In the genomic region with DNA sequence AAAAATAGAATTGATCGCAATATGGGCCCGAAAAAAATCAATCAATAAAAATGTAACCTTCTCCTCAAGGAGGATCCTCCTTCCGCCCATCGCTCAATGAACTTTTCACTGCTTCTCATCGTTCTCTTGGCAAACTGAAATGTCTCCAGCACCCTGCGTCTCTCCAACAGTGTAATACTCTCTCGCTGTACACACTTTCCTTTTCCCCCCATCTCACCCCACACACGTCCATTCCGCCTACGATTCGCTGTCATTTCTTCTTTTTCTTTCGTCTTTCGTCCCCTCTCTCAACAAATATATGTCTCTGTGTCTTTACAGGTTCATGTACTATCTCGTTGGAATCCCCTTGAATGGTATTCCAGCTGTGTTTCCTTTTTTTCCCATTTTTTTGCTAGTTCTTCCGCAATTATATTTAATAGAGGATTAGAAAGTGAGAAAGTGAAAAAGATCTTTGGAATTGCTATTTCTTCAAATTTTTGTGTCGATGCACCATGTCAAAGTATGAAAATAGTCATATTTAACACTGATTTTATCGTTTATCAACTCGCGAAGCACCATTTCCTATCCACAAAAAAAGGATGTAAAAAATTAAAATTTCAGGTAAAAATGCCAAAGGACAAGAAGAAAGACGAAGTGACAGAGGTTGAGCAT, we compare ENCODE assay signal across 4 worm cellular contexts.
A peak's percentile ranks its signal among the peaks of the same experiment; 100 is the strongest.
TF ChIP-seq lines count a peak whose summit lies in the region.

rsu-1 (plus strand) TSS at position 601 of the 651 bp plus-strand sequence.

TF ChIP-seq in whole organism, L2 larva, 48 proteins besides CTCF, POLR2A, EP300 and RAD21 (continued from another document):
- TF ChIP-seq nhr-10 (tag; optimal IDR thresholded peaks at IDR 0.05; lab: Kevin White, UChicago): no peak
- TF ChIP-seq lin-39 (tag; optimal IDR thresholded peaks at IDR 0.05; lab: Kevin White, UChicago): no peak
- TF ChIP-seq unc-39 (tag; optimal IDR thresholded peaks at IDR 0.05; lab: Kevin White, UChicago): no peak
- TF ChIP-seq sma-3 (GFP tag; optimal IDR thresholded peaks at IDR 0.05; lab: Kevin White, UChicago): peak; percentile 58
- no peak for TF ChIP-seq nhr-23 (tag; optimal IDR thresholded peaks at IDR 0.05; lab: Kevin White, UChicago)
- TF ChIP-seq nhr-11 (tag; optimal IDR thresholded peaks at IDR 0.05; lab: Kevin White, UChicago): no peak

TF ChIP-seq in whole organism, L4 larva, 104 proteins besides CTCF, POLR2A, EP300 and RAD21 (continued from another document and continues in another):
- TF ChIP-seq dmd-9 (GFP tag; IDR thresholded peaks at IDR 0.05; lab: Robert Waterston, UW): no peak
- peak; percentile 72 for TF ChIP-seq aha-1 (tag; lab: Kevin White, UChicago)
- no peak for TF ChIP-seq snpc-1.2 (GFP tag; IDR thresholded peaks at IDR 0.05; lab: Robert Waterston, UW)
- no peak for TF ChIP-seq lin-29 (GFP tag; IDR thresholded peaks at IDR 0.05; lab: Robert Waterston, UW)
- TF ChIP-seq egl-27 (tag; optimal IDR thresholded peaks at IDR 0.05; lab: Kevin White, UChicago): no peak
- no peak for TF ChIP-seq nhr-111 (GFP tag; optimal IDR thresholded peaks at IDR 0.05; lab: Kevin White, UChicago)
- no peak for TF ChIP-seq egl-43 (GFP tag; IDR thresholded peaks at IDR 0.05; lab: Robert Waterston, UW)
- no peak for TF ChIP-seq F26F4.8 (GFP tag; conservative IDR thresholded peaks at IDR 0.05; lab: Robert Waterston, UW)
- TF ChIP-seq dmd-6 (GFP tag; IDR thresholded peaks at IDR 0.05; lab: Robert Waterston, UW): peak; percentile 63
- TF ChIP-seq dve-1 (tag; optimal IDR thresholded peaks at IDR 0.05; lab: Kevin White, UChicago; ENCODE audit: insufficient read depth): peak; percentile 70
- TF ChIP-seq hlh-30 (tag; optimal IDR thresholded peaks at IDR 0.05; lab: Kevin White, UChicago; ENCODE audit: insufficient read depth): peak; percentile 10
- peak; percentile 84 for TF ChIP-seq hmg-1.1 (GFP tag; IDR thresholded peaks at IDR 0.05; lab: Robert Waterston, UW)
- no peak for TF ChIP-seq tag-97 (GFP tag; IDR thresholded peaks at IDR 0.05; lab: Robert Waterston, UW)
- no peak for TF ChIP-seq aly-2 (tag; optimal IDR thresholded peaks at IDR 0.05; lab: Kevin White, UChicago)
- TF ChIP-seq daf-16 (GFP tag; optimal IDR thresholded peaks at IDR 0.05; lab: Kevin White, UChicago): peak in 1 of 2 experiments; percentile 8
- peak; percentile 49 for TF ChIP-seq daf-16 (tag; optimal IDR thresholded peaks at IDR 0.05; lab: Kevin White, UChicago)
- TF ChIP-seq arid-1 (GFP tag; conservative IDR thresholded peaks at IDR 0.05; lab: Robert Waterston, UW): 0 out of 2 replicates have a peak, but pooled peaks have one; percentile 35
- TF ChIP-seq ceh-44 (GFP tag; IDR thresholded peaks at IDR 0.05; lab: Robert Waterston, UW): no peak
- no peak for TF ChIP-seq nhr-10 (tag; optimal IDR thresholded peaks at IDR 0.05; lab: Kevin White, UChicago)
- TF ChIP-seq nhr-41 (GFP tag; IDR thresholded peaks at IDR 0.05; lab: Robert Waterston, UW): no peak
- TF ChIP-seq ceh-28 (tag; optimal IDR thresholded peaks at IDR 0.05; lab: Kevin White, UChicago): no peak
- peak; percentile 41 for TF ChIP-seq lin-38 (GFP tag; IDR thresholded peaks at IDR 0.05; lab: Robert Waterston, UW)
- TF ChIP-seq mdl-1 (tag; optimal IDR thresholded peaks at IDR 0.05; lab: Kevin White, UChicago): peak in 1 of 2 experiments; percentile 69
- no peak for TF ChIP-seq sdz-12 (GFP tag; optimal IDR thresholded peaks at IDR 0.05; lab: Kevin White, UChicago)
- no peak for TF ChIP-seq Y105C5A.15 (GFP tag; IDR thresholded peaks at IDR 0.05; lab: Robert Waterston, UW)
- TF ChIP-seq nhr-6 (tag; optimal IDR thresholded peaks at IDR 0.05; lab: Kevin White, UChicago): peak; percentile 43
- TF ChIP-seq pha-4 (GFP tag; IDR thresholded peaks at IDR 0.05; lab: Robert Waterston, UW): no peak
- TF ChIP-seq pha-4 (tag; optimal IDR thresholded peaks at IDR 0.05; lab: Kevin White, UChicago): peak; percentile 41
- no peak for TF ChIP-seq nhr-77 (tag; optimal IDR thresholded peaks at IDR 0.05; lab: Kevin White, UChicago)
- TF ChIP-seq zip-11 (GFP tag; IDR thresholded peaks at IDR 0.05; lab: Robert Waterston, UW): no peak
- TF ChIP-seq zfp-2 (tag; optimal IDR thresholded peaks at IDR 0.05; lab: Kevin White, UChicago): no peak
- TF ChIP-seq lin-13 (GFP tag; optimal IDR thresholded peaks at IDR 0.05; lab: Kevin White, UChicago): peak; percentile 8
- peak; percentile 4 for TF ChIP-seq nhr-11 (tag; optimal IDR thresholded peaks at IDR 0.05; lab: Kevin White, UChicago)
- no peak for TF ChIP-seq madf-9 (GFP tag; conservative IDR thresholded peaks at IDR 0.05; lab: Robert Waterston, UW)
- no peak for TF ChIP-seq daf-8 (GFP tag; IDR thresholded peaks at IDR 0.05; lab: Robert Waterston, UW)
- TF ChIP-seq jun-1 (tag; optimal IDR thresholded peaks at IDR 0.05; lab: Kevin White, UChicago): no peak
- TF ChIP-seq zfp-3 (GFP tag; conservative IDR thresholded peaks at IDR 0.05; lab: Robert Waterston, UW): no peak
- TF ChIP-seq fkh-10 (GFP tag; optimal IDR thresholded peaks at IDR 0.05; lab: Kevin White, UChicago): peak; percentile 1
- TF ChIP-seq T26A8.4 (GFP tag; IDR thresholded peaks at IDR 0.05; lab: Robert Waterston, UW): peak; percentile 47
- no peak for TF ChIP-seq unc-62 (GFP tag; optimal IDR thresholded peaks at IDR 0.05 in 1 of 2; lab: Kevin White, UChicago)
- no peak for TF ChIP-seq unc-62 (tag; optimal IDR thresholded peaks at IDR 0.05; lab: Kevin White, UChicago)

TF ChIP-seq in whole organism, late embryonic, 69 proteins besides CTCF, POLR2A, EP300 and RAD21 (continued from another document):
- TF ChIP-seq unc-42 (tag; optimal IDR thresholded peaks at IDR 0.05; lab: Kevin White, UChicago) (peak; percentile 16), ref-2 (tag; optimal IDR thresholded peaks at IDR 0.05; lab: Kevin White, UChicago) (peak; percentile 71), pha-4 (tag; optimal IDR thresholded peaks at IDR 0.05; lab: Kevin White, UChicago) (no peak), fkh-10 (GFP tag; optimal IDR thresholded peaks at IDR 0.05; lab: Kevin White, UChicago) (no peak), unc-86 (tag; optimal IDR thresholded peaks at IDR 0.05; lab: Kevin White, UChicago) (no peak), pat-9 (tag; optimal IDR thresholded peaks at IDR 0.05; lab: Kevin White, UChicago) (peak; percentile 44), ceh-34 (tag; optimal IDR thresholded peaks at IDR 0.05; lab: Kevin White, UChicago) (peak; percentile 56), tbx-2 (tag; optimal IDR thresholded peaks at IDR 0.05; lab: Kevin White, UChicago) (peak; percentile 74), dve-1 (tag; optimal IDR thresholded peaks at IDR 0.05; lab: Kevin White, UChicago) (no peak), ceh-24 (tag; optimal IDR thresholded peaks at IDR 0.05; lab: Kevin White, UChicago) (no peak), nfya-1 (tag; optimal IDR thresholded peaks at IDR 0.05; lab: Kevin White, UChicago) (peak; percentile 82), ztf-16 (tag; optimal IDR thresholded peaks at IDR 0.05; lab: Kevin White, UChicago) (no peak), ceh-2 (tag; optimal IDR thresholded peaks at IDR 0.05; lab: Kevin White, UChicago) (peak; percentile 47)

TF ChIP-seq in whole organism, mixed stage, embryonic, 35 proteins besides CTCF, POLR2A, EP300 and RAD21 (continued from another document):
- TF ChIP-seq sptf-1 (tag; optimal IDR thresholded peaks at IDR 0.05; lab: Kevin White, UChicago): no peak
- TF ChIP-seq tbx-8 (GFP tag; optimal IDR thresholded peaks at IDR 0.05; lab: Kevin White, UChicago): no peak
- no peak for TF ChIP-seq ceh-83 (GFP tag; optimal IDR thresholded peaks at IDR 0.05; lab: Kevin White, UChicago)
- TF ChIP-seq lsy-2 (tag; optimal IDR thresholded peaks at IDR 0.05; lab: Kevin White, UChicago): peak; percentile 60
- no peak for TF ChIP-seq mls-2 (tag; optimal IDR thresholded peaks at IDR 0.05; lab: Kevin White, UChicago)
- peak; percentile 33 for TF ChIP-seq nhr-237 (tag; optimal IDR thresholded peaks at IDR 0.05; lab: Kevin White, UChicago)
- TF ChIP-seq mab-5 (tag; optimal IDR thresholded peaks at IDR 0.05; lab: Kevin White, UChicago): no peak
- TF ChIP-seq sem-2 (GFP tag; optimal IDR thresholded peaks at IDR 0.05; lab: Kevin White, UChicago): no peak
